Fruit fly (Drosophila melanogaster) S2 (cell line): ENCODE measurements around the gene CG7551.

Experiments
- CG8478 ChIP-seq: fragments of >200 bp; optimal IDR thresholded peaks from 2 replicates; lab custom pipeline; 2018
- CTCF ChIP-seq, 2 experiments: fragments of >200 bp; optimal IDR thresholded peaks; 2 replicates each; lab custom pipeline; 2018

CG7551 gene

dm6 chr3L:11458370-11458769 lies at the start of gene CG7551, which contains the start of gene CG12289:
CG7551 (plus strand) TSS chr3L:11458490.
CG12289 (minus strand) TSS chr3L:11458470.
- TF ChIP-seq CTCF (optimal IDR thresholded peaks at IDR 0.05; lab: Kevin White, UChicago), result no peak
- no peak for TF ChIP-seq CG8478 (lab: Kevin White, UChicago)

- TF ChIP-seq CTCF (optimal IDR thresholded peaks at IDR 0.05; lab: Kevin White, UChicago), result no peak
- TF ChIP-seq CG8478 (lab: Kevin White, UChicago), result no peak
These were observed 47.8 kb upstream of the CG7551 start for dm6 chr3L:11410505-11410904.

- TF ChIP-seq CG8478 (lab: Kevin White, UChicago), result no peak
- TF ChIP-seq CTCF (optimal IDR thresholded peaks at IDR 0.05; lab: Kevin White, UChicago), result no peak
These were observed 44.6 kb upstream of the CG7551 start for dm6 chr3L:11413697-11414096.

- no peak for TF ChIP-seq CG8478 (lab: Kevin White, UChicago)
- no peak for TF ChIP-seq CTCF (optimal IDR thresholded peaks at IDR 0.05; lab: Kevin White, UChicago)
These were observed 43.8 kb upstream of the CG7551 start for dm6 chr3L:11414453-11414852.

dm6 chr3L:11415382-11415781 lies 42.9 kb upstream of the CG7551 start:
- TF ChIP-seq CTCF (optimal IDR thresholded peaks at IDR 0.05; lab: Kevin White, UChicago) (no peak), CG8478 (lab: Kevin White, UChicago) (no peak)

- no peak for TF ChIP-seq CTCF (optimal IDR thresholded peaks at IDR 0.05; lab: Kevin White, UChicago)
- no peak for TF ChIP-seq CG8478 (lab: Kevin White, UChicago)
These were observed 41.6 kb upstream of the CG7551 start for dm6 chr3L:11416495-11417272.

- no peak for TF ChIP-seq CG8478 (lab: Kevin White, UChicago)
- TF ChIP-seq CTCF (optimal IDR thresholded peaks at IDR 0.05; lab: Kevin White, UChicago), result no peak
These were observed 40.8 kb upstream of the CG7551 start for dm6 chr3L:11417273-11418040.

dm6 chr3L:11418041-11418674 lies 40.1 kb upstream of the CG7551 start:
- no peak for TF ChIP-seq CG8478 (lab: Kevin White, UChicago)
- no peak for TF ChIP-seq CTCF (optimal IDR thresholded peaks at IDR 0.05; lab: Kevin White, UChicago)

dm6 chr3L:11419344-11419743 lies 38.9 kb upstream of the CG7551 start:
- TF ChIP-seq CTCF (optimal IDR thresholded peaks at IDR 0.05; lab: Kevin White, UChicago) (no peak), CG8478 (lab: Kevin White, UChicago) (no peak)

dm6 chr3L:11420976-11421375 lies 37.3 kb upstream of the CG7551 start:
- TF ChIP-seq CG8478 (lab: Kevin White, UChicago) (no peak), CTCF (optimal IDR thresholded peaks at IDR 0.05; lab: Kevin White, UChicago) (no peak)

dm6 chr3L:11421905-11422304 lies 36.4 kb upstream of the CG7551 start:
- no peak for TF ChIP-seq CTCF (optimal IDR thresholded peaks at IDR 0.05; lab: Kevin White, UChicago)

dm6 chr3L:11422338-11422802 lies 35.9 kb upstream of the CG7551 start:
- TF ChIP-seq CG8478 (lab: Kevin White, UChicago), result no peak

dm6 chr3L:11424858-11425257 lies 33.4 kb upstream of the CG7551 start, which contains the start of gene CG7560:
CG7560 (plus strand) TSS chr3L:11425158.
- no peak for TF ChIP-seq CG8478 (lab: Kevin White, UChicago)
- no peak for TF ChIP-seq CTCF (optimal IDR thresholded peaks at IDR 0.05; lab: Kevin White, UChicago)

- no peak for TF ChIP-seq CTCF (optimal IDR thresholded peaks at IDR 0.05; lab: Kevin White, UChicago)
- no peak for TF ChIP-seq CG8478 (lab: Kevin White, UChicago)
These were observed 29.9 kb upstream of the CG7551 start for dm6 chr3L:11428390-11428789.

dm6 chr3L:11429695-11430094 lies 28.6 kb upstream of the CG7551 start:
- TF ChIP-seq CG8478 (lab: Kevin White, UChicago) (no peak), CTCF (optimal IDR thresholded peaks at IDR 0.05; lab: Kevin White, UChicago) (no peak)
